Worm (Caenorhabditis elegans) whole organism, early embryonic: ENCODE results near the gene lrr-1.

Experiments
- B0310.2 ChIP-seq: sonication (generic microtip); optimal IDR thresholded peaks from 2 replicates; lab custom pipeline; 2016; ENCODE audit warnings: mild to moderate bottlenecking, missing genetic modification characterization, missing compliant biosample characterization
- F13C5.2 ChIP-seq: sonication (generic microtip); optimal IDR thresholded peaks from 2 replicates; lab custom pipeline; 2017; ENCODE audit warnings: mild to moderate bottlenecking, missing genetic modification characterization, inconsistent platforms, missing compliant biosample characterization
- aly-1 ChIP-seq: sonication (generic microtip); optimal IDR thresholded peaks from 2 replicates; lab custom pipeline; 2016; ENCODE audit warnings: missing genetic modification characterization, missing compliant biosample characterization
- ama-1 ChIP-seq: fragments of 150-350 bp; optimal IDR thresholded peaks from 2 replicates; lab custom pipeline; 2014
- ceh-13 ChIP-seq: fragments of 200-800 bp; sonication (Bioruptor generic); optimal IDR thresholded peaks from 2 replicates; lab custom pipeline; 2018; ENCODE audit warnings: mild to moderate bottlenecking, missing genetic modification characterization, missing compliant biosample characterization
- ceh-36 ChIP-seq: sonication (generic microtip); optimal IDR thresholded peaks from 2 replicates; lab custom pipeline; 2016; ENCODE audit warnings: missing genetic modification characterization, inconsistent platforms, missing compliant biosample characterization
- ets-7 ChIP-seq: sonication (generic microtip); optimal IDR thresholded peaks from 2 replicates; lab custom pipeline; 2016; ENCODE audit warnings: missing genotype, missing genetic modification characterization, missing compliant biosample characterization
- flt-1 ChIP-seq: fragments of 200-800 bp; sonication (Bioruptor generic); IDR thresholded peaks from 2 replicates; pipeline ENCODE4 v1.3.6; 2022; ENCODE audit warnings: missing genetic modification characterization, missing compliant biosample characterization
- hmbx-1 ChIP-seq: sonication (generic microtip); optimal IDR thresholded peaks from 2 replicates; lab custom pipeline; 2016; ENCODE audit warnings: mild to moderate bottlenecking, missing genetic modification characterization, missing compliant biosample characterization
- hmg-4 ChIP-seq: fragments of 200-800 bp; sonication (Bioruptor generic); optimal IDR thresholded peaks from 2 replicates; lab custom pipeline; 2018; ENCODE audit warnings: mild to moderate bottlenecking, missing genetic modification characterization, missing compliant biosample characterization
- hnd-1 ChIP-seq: sonication (generic microtip); optimal IDR thresholded peaks from 2 replicates; lab custom pipeline; 2016; ENCODE audit warnings: missing genetic modification characterization, missing compliant biosample characterization
- pes-1 ChIP-seq: fragments of 200-800 bp; sonication (Bioruptor generic); IDR thresholded peaks from 2 replicates; pipeline ENCODE4 v1.3.6; 2022; ENCODE audit warnings: missing genetic modification reagents, missing genetic modification characterization, missing compliant biosample characterization
- scrt-1 ChIP-seq: fragments of 200-800 bp; sonication (Bioruptor generic); IDR thresholded peaks from 2 replicates; pipeline ENCODE4 v1.3.6; 2022; ENCODE audit warnings: missing genetic modification characterization, missing compliant biosample characterization
- sea-1 ChIP-seq: fragments of 200-800 bp; sonication (Bioruptor generic); conservative IDR thresholded peaks from 2 replicates; pipeline ENCODE4 v1.3.6; 2022; ENCODE audit warnings: missing genetic modification characterization, missing compliant biosample characterization
- tbx-11 ChIP-seq: fragments of 200-800 bp; sonication (Bioruptor generic); IDR thresholded peaks from 2 replicates; pipeline ENCODE4 v1.3.6; 2022; ENCODE audit warnings: missing genetic modification characterization, missing compliant biosample characterization
- tbx-37 ChIP-seq: fragments of 200-800 bp; sonication (Bioruptor generic); conservative IDR thresholded peaks from 2 replicates; pipeline ENCODE4 v1.3.6; 2022; ENCODE audit warnings: missing genetic modification reagents, missing genetic modification characterization, missing compliant biosample characterization
- tra-4 ChIP-seq: sonication (generic microtip); optimal IDR thresholded peaks from 2 replicates; lab custom pipeline; 2017; ENCODE audit warnings: missing genetic modification characterization, missing compliant biosample characterization

The lrr-1 gene

DNA sequence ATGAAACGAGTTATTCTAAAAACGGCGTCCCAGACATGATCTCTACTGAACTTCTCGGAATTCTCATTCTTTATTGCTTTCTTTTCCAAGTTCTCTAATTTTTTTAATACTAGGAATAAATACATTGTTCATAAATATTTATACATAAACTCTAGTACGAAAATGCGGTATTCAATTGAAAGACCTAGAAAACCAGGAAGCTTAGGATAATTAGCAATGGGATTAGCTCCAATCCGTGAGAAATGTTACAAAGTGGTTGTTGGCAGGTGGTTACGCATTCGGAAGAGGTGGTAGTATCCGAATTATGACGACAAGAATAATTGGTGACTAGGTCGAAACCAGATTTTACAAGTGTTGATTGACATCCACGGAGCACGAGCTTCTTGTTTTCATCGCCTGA lies 30.7 kb upstream of the lrr-1 start:
- TF ChIP-seq sea-1 (GFP tag; lab: Robert Waterston, UW) (no peak), aly-1 (no peak), ceh-13 (GFP tag; lab: Kevin White, UChicago) (no peak), tbx-11 (GFP tag; lab: Robert Waterston, UW) (no peak), B0310.2 (tag; lab: Kevin White, UChicago) (no peak), tra-4 (no peak), hmg-4 (no peak), pes-1 (no peak), ama-1 (no peak), ceh-36 (tag; lab: Kevin White, UChicago) (no peak)

DNA sequence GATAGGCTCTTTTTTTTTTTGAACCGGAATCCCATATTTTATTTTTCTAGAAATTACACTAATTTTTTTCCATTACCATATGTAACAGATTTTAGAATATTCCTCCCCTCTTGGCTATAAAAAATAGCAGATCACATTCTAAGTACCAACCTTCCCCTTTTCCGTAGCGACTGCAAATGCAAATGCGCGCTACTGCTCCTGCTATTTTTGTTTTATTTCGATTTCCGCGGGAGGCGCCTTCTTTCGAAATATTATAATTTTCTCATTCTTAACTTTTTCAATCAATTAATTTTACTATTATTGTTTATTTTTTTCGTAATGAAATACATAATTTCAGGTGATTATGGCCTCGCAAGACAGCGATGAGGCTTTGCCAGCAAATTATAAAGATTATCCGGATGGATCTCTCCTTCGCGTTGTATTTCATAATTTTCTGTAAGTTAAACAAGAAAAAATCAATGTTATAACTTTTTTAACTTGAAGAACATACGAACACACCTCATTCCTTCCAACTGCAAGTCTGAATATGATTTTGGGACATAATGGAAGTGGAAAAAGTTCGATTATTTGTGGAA lies 25.6 kb upstream of the lrr-1 start, which contains the start of gene smc-5:
smc-5 (plus strand) TSS at position 332 of the 575 bp plus-strand sequence.
- TF ChIP-seq pes-1 = peak; percentile 46; the same call in 1 of the 2 replicates
- TF ChIP-seq F13C5.2 (tag; lab: Kevin White, UChicago) = peak; percentile 43
- no peak for TF ChIP-seq B0310.2 (tag; lab: Kevin White, UChicago)
- no peak for TF ChIP-seq tra-4
- no peak for TF ChIP-seq tbx-37 (GFP tag; lab: Robert Waterston, UW)
- no peak for TF ChIP-seq aly-1
- no peak for TF ChIP-seq ceh-36 (tag; lab: Kevin White, UChicago)
- no peak for TF ChIP-seq ets-7
- TF ChIP-seq sea-1 (GFP tag; lab: Robert Waterston, UW) = no peak

DNA sequence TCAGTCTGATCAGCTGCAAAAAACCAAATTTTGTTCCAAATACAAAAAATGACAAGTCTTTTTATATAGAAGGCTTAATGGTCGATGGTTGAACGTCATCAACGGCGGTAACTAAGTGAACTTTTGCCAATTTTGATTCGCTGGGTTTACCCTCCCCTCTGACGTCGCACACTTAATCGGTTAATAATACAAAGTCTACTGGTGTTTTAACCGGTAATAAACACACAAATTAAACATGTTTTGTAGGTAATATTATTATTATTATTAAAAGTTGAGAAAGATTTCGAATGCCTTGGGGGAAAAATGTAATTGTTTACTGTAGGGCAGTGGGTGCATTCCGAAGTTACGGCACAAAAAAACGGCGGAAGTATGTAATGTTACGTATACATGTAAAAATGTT lies 24.5 kb upstream of the lrr-1 start, which contains the start of gene pho-12:
pho-12 (minus strand) TSS at position 101 of the 400 bp plus-strand sequence.
- TF ChIP-seq tbx-37 (GFP tag; lab: Robert Waterston, UW) (no peak), ama-1 (no peak), tra-4 (no peak), ceh-13 (GFP tag; lab: Kevin White, UChicago) (no peak), sea-1 (GFP tag; lab: Robert Waterston, UW) (no peak), hnd-1 (tag; lab: Kevin White, UChicago) (no peak), pes-1 (no peak), hmbx-1 (tag; lab: Kevin White, UChicago) (no peak), flt-1 (GFP tag; lab: Robert Waterston, UW) (no peak), scrt-1 (GFP tag; lab: Robert Waterston, UW) (no peak)

DNA sequence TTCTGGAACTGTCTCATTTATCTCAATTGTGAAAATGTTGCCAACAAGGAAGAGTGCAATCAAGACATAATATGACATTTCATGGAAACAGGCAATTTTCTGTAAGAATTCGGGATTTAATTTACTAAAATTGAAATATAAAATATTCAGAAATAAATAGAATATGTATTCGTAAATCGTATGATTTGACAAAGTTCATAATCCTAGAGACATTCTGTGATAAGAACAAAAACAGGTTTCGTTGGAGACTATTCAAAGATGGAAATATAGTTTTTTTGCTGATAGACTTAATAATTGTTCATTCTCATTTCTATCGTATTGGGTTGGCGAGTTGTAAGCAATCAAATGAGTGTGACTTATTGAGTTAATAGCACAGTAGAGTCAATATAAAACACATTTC lies 21.8 kb upstream of the lrr-1 start, which contains the start of gene C27A2.12:
C27A2.12 (minus strand) TSS at position 101 of the 400 bp plus-strand sequence.
- TF ChIP-seq flt-1 (GFP tag; lab: Robert Waterston, UW) (no peak), ama-1 (no peak), F13C5.2 (tag; lab: Kevin White, UChicago) (no peak), hnd-1 (tag; lab: Kevin White, UChicago) (no peak), B0310.2 (tag; lab: Kevin White, UChicago) (no peak)

DNA sequence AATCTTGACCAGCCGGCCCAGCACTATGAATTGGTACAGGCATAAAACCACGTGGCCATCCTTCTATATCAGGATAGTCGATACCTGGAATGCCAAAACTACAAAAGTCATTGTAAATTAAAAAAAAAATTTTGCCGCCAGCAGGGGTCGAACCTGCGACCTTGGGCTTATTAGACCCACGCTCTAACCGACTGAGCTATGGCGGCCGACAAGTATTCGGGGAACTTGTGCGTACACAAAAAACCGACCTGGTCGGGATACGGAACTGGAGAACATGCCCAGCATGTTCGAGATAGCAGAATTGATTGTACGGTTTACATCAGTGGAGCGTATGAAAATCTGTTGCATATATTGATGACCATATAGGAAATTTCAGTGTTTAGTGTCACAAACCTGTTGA lies 21.1 kb upstream of the lrr-1 start:
- TF ChIP-seq hmbx-1 (tag; lab: Kevin White, UChicago) (no peak), aly-1 (no peak), hmg-4 (peak; percentile 51), tbx-11 (GFP tag; lab: Robert Waterston, UW) (0 out of 2 replicates have a peak, but pooled peaks have one; percentile 28), ceh-13 (GFP tag; lab: Kevin White, UChicago) (peak; percentile 53), ceh-36 (tag; lab: Kevin White, UChicago) (peak; percentile 54), flt-1 (GFP tag; lab: Robert Waterston, UW) (peak; percentile 72), pes-1 (peak; percentile 86), B0310.2 (tag; lab: Kevin White, UChicago) (peak; percentile 24), tbx-37 (GFP tag; lab: Robert Waterston, UW) (no peak; the same call in 1 of the 2 replicates), ets-7 (no peak), hnd-1 (tag; lab: Kevin White, UChicago) (no peak), scrt-1 (GFP tag; lab: Robert Waterston, UW) (peak; percentile 72), tra-4 (no peak), sea-1 (GFP tag; lab: Robert Waterston, UW) (0 out of 2 replicates have a peak, but pooled peaks have one; percentile 63), F13C5.2 (tag; lab: Kevin White, UChicago) (no peak), ama-1 (no peak)

DNA sequence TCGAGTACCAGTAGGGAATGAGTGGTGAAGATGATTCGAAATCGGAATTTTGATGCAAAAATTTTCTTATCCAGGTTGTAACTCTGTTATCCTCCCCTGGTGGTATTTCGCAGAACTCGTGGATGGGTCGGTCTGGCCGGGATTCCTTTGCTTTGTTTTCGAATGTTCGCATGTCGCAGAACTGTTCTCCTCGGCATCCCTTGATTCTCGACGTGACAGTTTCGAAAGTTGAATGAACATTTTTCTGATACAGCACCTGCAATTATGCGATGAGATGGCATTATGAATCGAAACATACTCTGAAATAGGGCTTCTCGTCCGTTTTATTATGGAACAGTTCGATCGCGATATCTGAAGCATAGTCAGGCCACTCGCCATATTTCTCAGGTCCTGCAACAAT lies 20.0 kb upstream of the lrr-1 start:
- TF ChIP-seq tbx-37 (GFP tag; lab: Robert Waterston, UW) = no peak
- no peak for TF ChIP-seq hnd-1 (tag; lab: Kevin White, UChicago)
- no peak for TF ChIP-seq hmg-4
- no peak for TF ChIP-seq pes-1
- TF ChIP-seq tbx-11 (GFP tag; lab: Robert Waterston, UW) = no peak
- no peak for TF ChIP-seq B0310.2 (tag; lab: Kevin White, UChicago)
- no peak for TF ChIP-seq F13C5.2 (tag; lab: Kevin White, UChicago)
- no peak for TF ChIP-seq flt-1 (GFP tag; lab: Robert Waterston, UW)
- TF ChIP-seq aly-1 = no peak
- TF ChIP-seq ets-7 = no peak
- no peak for TF ChIP-seq sea-1 (GFP tag; lab: Robert Waterston, UW)
- no peak for TF ChIP-seq ceh-36 (tag; lab: Kevin White, UChicago)

DNA sequence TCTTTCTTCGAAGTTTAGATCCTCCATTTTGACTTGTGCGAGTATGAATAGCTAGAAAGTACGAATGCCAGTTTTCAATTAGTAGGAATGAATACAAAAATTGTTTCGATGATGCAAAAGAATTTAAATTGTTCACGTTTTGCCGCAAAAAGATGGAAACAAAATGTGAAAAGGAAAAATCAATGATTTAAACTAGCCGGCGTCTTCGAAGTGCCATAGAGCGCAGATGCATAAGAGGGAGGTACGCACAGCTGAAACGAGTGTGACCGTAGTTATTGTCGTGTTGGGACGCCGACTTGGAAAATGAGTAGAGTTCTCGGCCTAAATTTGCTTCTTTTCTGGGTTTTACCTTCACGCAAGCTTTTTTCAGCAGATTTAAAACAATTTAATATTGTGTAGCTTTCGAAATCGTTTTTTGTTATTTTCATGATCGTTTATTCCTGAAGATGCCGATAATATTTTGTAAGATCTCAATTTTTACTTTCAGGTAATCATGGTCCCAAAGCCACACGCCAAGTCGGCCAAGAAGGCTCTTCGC lies 19.0 kb upstream of the lrr-1 start, which contains the start of the genes ify-1 and rpl-22:
ify-1 (minus strand) TSS at position 51 of the 538 bp plus-strand sequence.
rpl-22 (plus strand) TSS at position 488 of the 538 bp plus-strand sequence.
- TF ChIP-seq tbx-37 (GFP tag; lab: Robert Waterston, UW) (peak; percentile 56; the same call in 1 of the 2 replicates), ama-1 (no peak), B0310.2 (tag; lab: Kevin White, UChicago) (no peak), F13C5.2 (tag; lab: Kevin White, UChicago) (peak; percentile 83), hmg-4 (peak; percentile 65), flt-1 (GFP tag; lab: Robert Waterston, UW) (peak; percentile 69; the same call in 1 of the 2 replicates)
